Fruit fly (Drosophila melanogaster) whole organism, wandering third instar larva: Measurements from ENCODE around the gene dac.

Experiments used
- Abd-B ChIP-seq: fragments of >200 bp; optimal IDR thresholded peaks from 2 replicates; lab custom pipeline; 2017; ENCODE audit warnings: missing biosample characterization, missing genetic modification characterization
- CG32264 ChIP-seq: fragments of 200-800 bp; sonication (Bioruptor generic); optimal IDR thresholded peaks from 2 replicates; lab custom pipeline; 2016; ENCODE audit warnings: missing biosample characterization, missing genetic modification characterization
- CG9705 ChIP-seq: fragments of 200-800 bp; sonication (Bioruptor generic); optimal IDR thresholded peaks from 2 replicates; lab custom pipeline; 2018; ENCODE audit warnings: missing biosample characterization, mild to moderate bottlenecking, missing genetic modification characterization
- CrebA ChIP-seq: fragments of 200-800 bp; sonication (Bioruptor generic); optimal IDR thresholded peaks from 2 replicates; lab custom pipeline; 2016; ENCODE audit warnings: missing biosample characterization, mild to moderate bottlenecking, missing genetic modification characterization, borderline replicate concordance
- Dfd ChIP-seq: fragments of >200 bp; optimal IDR thresholded peaks from 2 replicates; lab custom pipeline; 2017; ENCODE audit warnings: missing biosample characterization, missing genetic modification characterization
- Dif ChIP-seq: fragments of 200-275, 200-300 bp; sonication (Bioruptor generic); optimal IDR thresholded peaks from 2 replicates; lab custom pipeline; 2018; ENCODE audit warnings: missing biosample characterization, missing genetic modification characterization; ENCODE audit not compliant: partially characterized antibody
- GATAd ChIP-seq: sonication (Bioruptor generic); optimal IDR thresholded peaks from 2 replicates; lab custom pipeline; 2016; ENCODE audit warnings: missing biosample characterization, missing genetic modification characterization
- HLH106 ChIP-seq: fragments of 200-800 bp; optimal IDR thresholded peaks from 3 replicates; lab custom pipeline; 2019; ENCODE audit warnings: missing biosample characterization, mild to moderate bottlenecking, missing genetic modification characterization, moderate library complexity
- Hnf4 ChIP-seq: fragments of 200-800 bp; sonication (Bioruptor generic); optimal IDR thresholded peaks from 2 replicates; lab custom pipeline; 2016; ENCODE audit warnings: missing biosample characterization, mild to moderate bottlenecking, missing genetic modification characterization
- Hr78 ChIP-seq: fragments of >200 bp; optimal IDR thresholded peaks from 2 replicates; lab custom pipeline; 2017; ENCODE audit warnings: missing biosample characterization, missing genetic modification characterization
- Hr83 ChIP-seq: fragments of 200-300 bp; sonication (Bioruptor generic); optimal IDR thresholded peaks from 2 replicates; lab custom pipeline; 2016; ENCODE audit warnings: missing biosample characterization, mild to moderate bottlenecking, missing genetic modification characterization, moderate library complexity; ENCODE audit not compliant: poor library complexity, severe bottlenecking
- Jra ChIP-seq: sonication (Bioruptor generic); optimal IDR thresholded peaks from 2 replicates; lab custom pipeline; 2016; ENCODE audit warnings: missing biosample characterization, missing genetic modification characterization
- Mio ChIP-seq: sonication (Bioruptor generic); optimal IDR thresholded peaks from 2 replicates; lab custom pipeline; 2016; ENCODE audit warnings: missing biosample characterization, missing genetic modification characterization
- Myc ChIP-seq: fragments of >200 bp; optimal IDR thresholded peaks from 2 replicates; lab custom pipeline; 2017
- N ChIP-seq: fragments of >200 bp; optimal IDR thresholded peaks from 2 replicates; lab custom pipeline; 2018; ENCODE audit warnings: missing biosample characterization, missing external identifiers, missing genetic modification characterization
- OdsH ChIP-seq: fragments of 200-800 bp; sonication (Bioruptor generic); optimal IDR thresholded peaks from 2 replicates; lab custom pipeline; 2016; ENCODE audit warnings: missing biosample characterization, mild to moderate bottlenecking, missing genetic modification characterization
- Rel ChIP-seq, 2 experiments: fragments of 200-800 bp; sonication (Bioruptor generic) in 1 of 2; optimal IDR thresholded peaks; 2 replicates in 1 of 2; 3 replicates in 1 of 2; lab custom pipeline; 2016 to 2019; ENCODE audit warnings: mild to moderate bottlenecking in 2 of 2, missing biosample characterization in 2 of 2, missing genetic modification characterization in 2 of 2, moderate library complexity in 1 of 2
- Sp1 ChIP-seq: fragments of 200-800 bp; sonication (Bioruptor generic); optimal IDR thresholded peaks from 3 replicates; lab custom pipeline; 2019; ENCODE audit warnings: missing biosample characterization, mild to moderate bottlenecking, missing genetic modification characterization, moderate library complexity
- Vsx2 ChIP-seq: fragments of 200-300, 225-300 bp; sonication (Bioruptor generic); optimal IDR thresholded peaks from 2 replicates; lab custom pipeline; 2018; ENCODE audit warnings: missing biosample characterization, missing genetic modification characterization; ENCODE audit not compliant: partially characterized antibody
- br ChIP-seq: fragments of 200-800 bp; sonication (Bioruptor generic); optimal IDR thresholded peaks from 2 replicates; lab custom pipeline; 2016; ENCODE audit warnings: missing biosample characterization, missing genetic modification characterization
- brk ChIP-seq: fragments of 200-800 bp; sonication (Bioruptor generic); optimal IDR thresholded peaks from 2 replicates; lab custom pipeline; 2016; ENCODE audit warnings: missing biosample characterization, mild to moderate bottlenecking, missing genetic modification characterization
- dl ChIP-seq, 2 experiments: fragments of 175-275, 200-275 bp in 1 of 2; fragments of 200-275 bp in 1 of 2; sonication (Bioruptor generic); optimal IDR thresholded peaks; lab custom pipeline; 2018; ENCODE audit warnings: mild to moderate bottlenecking in 2 of 2, missing biosample characterization in 2 of 2, missing genetic modification characterization in 2 of 2, moderate library complexity in 2 of 2; ENCODE audit not compliant: partially characterized antibody in 2 of 2, insufficient read depth in 1 of 2
- dmrt93B ChIP-seq: fragments of 200-800 bp; sonication (Bioruptor generic); optimal IDR thresholded peaks from 2 replicates; lab custom pipeline; 2018; ENCODE audit warnings: missing biosample characterization, mild to moderate bottlenecking, missing genetic modification characterization
- dsf ChIP-seq: sonication (Bioruptor generic); optimal IDR thresholded peaks from 2 replicates; lab custom pipeline; 2016; ENCODE audit warnings: missing biosample characterization, missing genetic modification characterization, borderline replicate concordance
- ey ChIP-seq: fragments of 200-800 bp; sonication (Bioruptor generic); optimal IDR thresholded peaks from 2 replicates; lab custom pipeline; 2016; ENCODE audit warnings: missing biosample characterization, missing genetic modification characterization
- foxo ChIP-seq, 2 experiments: fragments of 200-800 bp; sonication (Bioruptor generic); optimal IDR thresholded peaks; 2 replicates in 1 of 2; 3 replicates in 1 of 2; lab custom pipeline; 2016 to 2017; ENCODE audit warnings: missing biosample characterization in 2 of 2, missing genetic modification characterization in 2 of 2
- fru ChIP-seq: fragments of 200-800 bp; sonication (Bioruptor generic); optimal IDR thresholded peaks from 3 replicates; lab custom pipeline; 2016; ENCODE audit warnings: missing biosample characterization, mild to moderate bottlenecking, missing genetic modification characterization
- h ChIP-seq: fragments of 200-800 bp; sonication (Bioruptor generic); optimal IDR thresholded peaks from 3 replicates; lab custom pipeline; 2016; ENCODE audit warnings: missing biosample characterization, mild to moderate bottlenecking, missing genetic modification characterization
- jim ChIP-seq: fragments of 175-275, 200-325 bp; sonication (Bioruptor generic); optimal IDR thresholded peaks from 2 replicates; lab custom pipeline; 2016; ENCODE audit warnings: missing biosample characterization, mild to moderate bottlenecking, missing genetic modification characterization
- lola ChIP-seq: fragments of >200 bp; optimal IDR thresholded peaks from 2 replicates; lab custom pipeline; 2017; ENCODE audit warnings: missing biosample characterization, missing genetic modification characterization
- pan ChIP-seq: fragments of >200 bp; optimal IDR thresholded peaks from 2 replicates; lab custom pipeline; 2017
- psq ChIP-seq: fragments of 200-800 bp; sonication (Bioruptor generic); optimal IDR thresholded peaks from 3 replicates; lab custom pipeline; 2017; ENCODE audit warnings: missing biosample characterization, mild to moderate bottlenecking, missing genetic modification characterization, moderate library complexity
- rgr ChIP-seq: fragments of 200-800 bp; sonication (Bioruptor generic); optimal IDR thresholded peaks from 3 replicates; lab custom pipeline; 2016; ENCODE audit warnings: missing biosample characterization, mild to moderate bottlenecking, missing genetic modification characterization
- sage ChIP-seq: fragments of 200-800 bp; sonication (Bioruptor generic); optimal IDR thresholded peaks from 2 replicates; lab custom pipeline; 2016; ENCODE audit warnings: missing biosample characterization, mild to moderate bottlenecking, missing genetic modification characterization
- sv ChIP-seq: fragments of 200-800 bp; sonication (Bioruptor generic); optimal IDR thresholded peaks from 3 replicates; lab custom pipeline; 2016; ENCODE audit warnings: missing biosample characterization, missing genetic modification characterization
- tai ChIP-seq: sonication (Bioruptor generic); optimal IDR thresholded peaks from 2 replicates; lab custom pipeline; 2016; ENCODE audit warnings: missing biosample characterization, missing genetic modification characterization
- usp ChIP-seq: fragments of >200 bp; optimal IDR thresholded peaks from 2 replicates; lab custom pipeline; 2017; ENCODE audit warnings: missing biosample characterization, missing genetic modification characterization
- woc ChIP-seq: sonication (Bioruptor generic); optimal IDR thresholded peaks from 2 replicates; lab custom pipeline; 2016; ENCODE audit warnings: missing biosample characterization, mild to moderate bottlenecking, missing genetic modification characterization

Gene dac

dm6 chr2L:16495193-16495780 lies 9.5 kb upstream of the dac start (continued):
- TF ChIP-seq dl (GFP tag; optimal IDR thresholded peaks at IDR 0.05; lab: Kevin White, UChicago; ENCODE audit: insufficient read depth in 1 of 2, partially characterized antibody in 2 of 2), result no peak

- no peak for TF ChIP-seq dmrt93B (GFP tag; lab: Kevin White, UChicago)
- no peak for TF ChIP-seq brk (GFP tag; lab: Kevin White, UChicago)
- TF ChIP-seq Hr83, result no peak
- TF ChIP-seq N (GFP tag; lab: Kevin White, UChicago), result no peak
- no peak for TF ChIP-seq psq
- TF ChIP-seq Hnf4 (GFP tag; lab: Kevin White, UChicago), result no peak
- no peak for TF ChIP-seq Abd-B (GFP tag; lab: Kevin White, UChicago)
- TF ChIP-seq rgr (GFP tag; lab: Kevin White, UChicago), result no peak
- no peak for TF ChIP-seq Mio (GFP tag; lab: Kevin White, UChicago)
- no peak for TF ChIP-seq h (GFP tag; lab: Kevin White, UChicago)
These were observed 8.4 kb upstream of the dac start for dm6 chr2L:16493999-16494741.

dm6 chr2L:16492617-16493203 lies 6.9 kb upstream of the dac start:
- no peak for TF ChIP-seq Mio (GFP tag; lab: Kevin White, UChicago)
- peak; percentile 87 for TF ChIP-seq HLH106 (tag; lab: Kevin White, UChicago)
- peak; percentile 90 for TF ChIP-seq woc (GFP tag; lab: Kevin White, UChicago)
- peak; percentile 91 for TF ChIP-seq Sp1 (GFP tag; lab: Kevin White, UChicago)
- peak; percentile 92 for TF ChIP-seq rgr (GFP tag; lab: Kevin White, UChicago)
- TF ChIP-seq N (GFP tag; lab: Kevin White, UChicago), result no peak
- no peak for TF ChIP-seq lola (GFP tag; lab: Kevin White, UChicago)
- peak; percentile 47 for TF ChIP-seq sage (GFP tag; lab: Kevin White, UChicago)
- peak; percentile 60 for TF ChIP-seq CG32264 (GFP tag; lab: Kevin White, UChicago)
- peak; percentile 90 for TF ChIP-seq h (GFP tag; lab: Kevin White, UChicago)
- TF ChIP-seq sv (GFP tag; lab: Kevin White, UChicago), result peak; percentile 60
- TF ChIP-seq GATAd, result peak; percentile 20
- no peak for TF ChIP-seq usp (GFP tag; lab: Kevin White, UChicago)
- TF ChIP-seq Abd-B (GFP tag; lab: Kevin White, UChicago), result no peak
- TF ChIP-seq CrebA (GFP tag; lab: Kevin White, UChicago), result peak; percentile 67
- TF ChIP-seq Jra (GFP tag; lab: Kevin White, UChicago), result peak; percentile 61
- TF ChIP-seq Myc, result peak; percentile 56
- peak; percentile 84 for TF ChIP-seq psq
- TF ChIP-seq Dif, result no peak
- peak; percentile 93 for TF ChIP-seq fru
- peak; percentile 56 for TF ChIP-seq dsf (GFP tag; lab: Kevin White, UChicago)
- peak; percentile 78 for TF ChIP-seq CG9705 (GFP tag; lab: Kevin White, UChicago)
- TF ChIP-seq Vsx2 (GFP tag; lab: Kevin White, UChicago), result no peak
- TF ChIP-seq br, result peak; percentile 93
- TF ChIP-seq Hnf4 (GFP tag; lab: Kevin White, UChicago), result peak; percentile 83
- TF ChIP-seq Hr78 (GFP tag; lab: Kevin White, UChicago), result no peak
- TF ChIP-seq foxo (GFP tag; optimal IDR thresholded peaks at IDR 0.05; lab: Kevin White, UChicago), result peak; percentile 33 to 93
- TF ChIP-seq Rel (GFP tag; optimal IDR thresholded peaks at IDR 0.05; lab: Kevin White, UChicago), result peak; percentile 35
- TF ChIP-seq Rel (tag; optimal IDR thresholded peaks at IDR 0.05; lab: Kevin White, UChicago), result peak; percentile 76
- no peak for TF ChIP-seq jim (GFP tag; lab: Kevin White, UChicago)
- TF ChIP-seq Dfd (GFP tag; lab: Kevin White, UChicago), result peak; percentile 65
- TF ChIP-seq ey (GFP tag; lab: Kevin White, UChicago), result peak; percentile 92
- peak; percentile 86 for TF ChIP-seq OdsH (GFP tag; lab: Kevin White, UChicago)
- TF ChIP-seq dmrt93B (GFP tag; lab: Kevin White, UChicago), result peak; percentile 58
- TF ChIP-seq tai (GFP tag; lab: Kevin White, UChicago), result peak; percentile 44
- TF ChIP-seq brk (GFP tag; lab: Kevin White, UChicago), result peak; percentile 88
- TF ChIP-seq pan (lab: Kevin White, UChicago), result no peak
- TF ChIP-seq dl (GFP tag; optimal IDR thresholded peaks at IDR 0.05; lab: Kevin White, UChicago; ENCODE audit: insufficient read depth in 1 of 2, partially characterized antibody in 2 of 2), result no peak
- TF ChIP-seq Hr83, result no peak
